Fruit fly (Drosophila melanogaster) whole organism, embryonic: ENCODE measurements around the gene CG31910.

Source experiments
- Atf3 ChIP-seq: fragments of 200-800 bp; sonication (Bioruptor generic); optimal IDR thresholded peaks from 3 replicates; lab custom pipeline; 2016; ENCODE audit warnings: missing biosample characterization, missing genetic modification characterization
- Atf6 ChIP-seq: fragments of 200-800 bp; sonication (Bioruptor generic); IDR thresholded peaks from 2 replicates; pipeline ENCODE4 v1.3.6; 2022; ENCODE audit warnings: missing biosample characterization, missing genetic modification characterization
- CG11723 ChIP-seq: fragments of 200-800 bp; sonication (Bioruptor generic); optimal IDR thresholded peaks from 2 replicates; lab custom pipeline; 2017; ENCODE audit warnings: missing biosample characterization, mild to moderate bottlenecking, missing genetic modification characterization
- CG12071 ChIP-seq: fragments of 200-800 bp; sonication (Bioruptor generic); optimal IDR thresholded peaks from 3 replicates; lab custom pipeline; 2018; ENCODE audit warnings: missing biosample characterization, mild to moderate bottlenecking, missing genetic modification characterization
- CG13624 ChIP-seq: fragments of 200-800 bp; sonication (Bioruptor generic); optimal IDR thresholded peaks from 2 replicates; lab custom pipeline; 2016; ENCODE audit warnings: missing biosample characterization, missing genetic modification characterization
- CG1603 ChIP-seq: fragments of 200-800 bp; sonication (Bioruptor generic); optimal IDR thresholded peaks from 2 replicates; lab custom pipeline; 2019; ENCODE audit warnings: missing biosample characterization, mild to moderate bottlenecking, missing genetic modification characterization, moderate library complexity
- CG17385 ChIP-seq: fragments of 200-800 bp; sonication (Bioruptor generic); optimal IDR thresholded peaks from 3 replicates; lab custom pipeline; 2018; ENCODE audit warnings: missing biosample characterization, mild to moderate bottlenecking, missing genetic modification characterization
- CG17802 ChIP-seq: fragments of 200-800 bp; sonication (Bioruptor generic); optimal IDR thresholded peaks from 2 replicates; lab custom pipeline; 2018; ENCODE audit warnings: missing biosample characterization, mild to moderate bottlenecking, missing genetic modification characterization, moderate library complexity
- CG2120 ChIP-seq: fragments of 200-800 bp; sonication (Bioruptor generic); optimal IDR thresholded peaks from 3 replicates; lab custom pipeline; 2016; ENCODE audit warnings: missing biosample characterization, missing genetic modification characterization
- CG2129 ChIP-seq: fragments of 200-800 bp; sonication (Bioruptor generic); IDR thresholded peaks from 2 replicates; pipeline ENCODE4 v1.3.6; 2022; ENCODE audit warnings: missing biosample characterization, missing genetic modification characterization; ENCODE audit not compliant: partially characterized antibody
- CG31365 ChIP-seq: fragments of 200-800 bp; sonication (Bioruptor generic); optimal IDR thresholded peaks from 2 replicates; lab custom pipeline; 2018; ENCODE audit warnings: missing biosample characterization, mild to moderate bottlenecking, missing genetic modification characterization
- CG3281 ChIP-seq: fragments of 200-800 bp; sonication (Bioruptor generic); optimal IDR thresholded peaks from 3 replicates; lab custom pipeline; 2017; ENCODE audit warnings: missing biosample characterization, mild to moderate bottlenecking, missing genetic modification characterization
- CG34422 ChIP-seq: fragments of 200-800 bp; sonication (Bioruptor generic); IDR thresholded peaks from 3 replicates; pipeline ENCODE4 v1.3.6; 2022; ENCODE audit warnings: missing biosample characterization, missing genetic modification characterization
- CG4360 ChIP-seq: fragments of 200-800 bp; sonication (Bioruptor generic); IDR thresholded peaks from 2 replicates; pipeline ENCODE4 v1.3.6; 2022; ENCODE audit warnings: missing biosample characterization, missing genetic modification characterization
- CG6765 ChIP-seq: fragments of 200-800 bp; sonication (Bioruptor generic); optimal IDR thresholded peaks from 3 replicates; lab custom pipeline; 2017; ENCODE audit warnings: missing biosample characterization, mild to moderate bottlenecking, missing genetic modification characterization
- CG7357 ChIP-seq: fragments of 200-800 bp; sonication (Bioruptor generic); IDR thresholded peaks from 3 replicates; pipeline ENCODE4 v1.3.6; 2022; ENCODE audit warnings: missing biosample characterization, missing genetic modification characterization
- CG7839 ChIP-seq: fragments of 200-800 bp; sonication (Bioruptor generic); optimal IDR thresholded peaks from 3 replicates; lab custom pipeline; 2018; ENCODE audit warnings: missing biosample characterization, mild to moderate bottlenecking, missing genetic modification characterization, moderate library complexity
- CG8089 ChIP-seq: fragments of 200-800 bp; sonication (Bioruptor generic); optimal IDR thresholded peaks from 3 replicates; lab custom pipeline; 2016; ENCODE audit warnings: missing biosample characterization, missing genetic modification characterization
- CG8359 ChIP-seq: fragments of 200-800 bp; sonication (Bioruptor generic); optimal IDR thresholded peaks from 2 replicates; lab custom pipeline; 2017; ENCODE audit warnings: missing biosample characterization, mild to moderate bottlenecking, missing genetic modification characterization, borderline replicate concordance
- Deaf1 ChIP-seq: fragments of 200-800 bp; optimal IDR thresholded peaks from 3 replicates; lab custom pipeline; 2019; ENCODE audit warnings: missing biosample characterization, mild to moderate bottlenecking, missing genetic modification characterization, moderate library complexity
- Dip3 ChIP-seq: fragments of 200-800 bp; sonication (Bioruptor generic); optimal IDR thresholded peaks from 3 replicates; lab custom pipeline; 2016; ENCODE audit warnings: missing biosample characterization, missing genetic modification characterization
- Dp ChIP-seq: fragments of 200-800 bp; sonication (Bioruptor generic); optimal IDR thresholded peaks from 2 replicates; lab custom pipeline; 2018; ENCODE audit warnings: missing biosample characterization, mild to moderate bottlenecking, missing genetic modification characterization, moderate library complexity
- Hand ChIP-seq: fragments of 200-800 bp; sonication (Bioruptor generic); optimal IDR thresholded peaks from 2 replicates; lab custom pipeline; 2017; ENCODE audit warnings: mild to moderate bottlenecking, missing biosample characterization, missing genetic modification reagents, missing genetic modification characterization
- Jarid2 ChIP-seq: fragments of 200-800 bp; sonication (Bioruptor generic); optimal IDR thresholded peaks from 3 replicates; lab custom pipeline; 2017; ENCODE audit warnings: mild to moderate bottlenecking, missing biosample characterization, missing genetic modification reagents, missing genetic modification characterization
- NC2β ChIP-seq: fragments of 200-800 bp; sonication (Bioruptor generic); optimal IDR thresholded peaks from 2 replicates; lab custom pipeline; 2016; ENCODE audit warnings: missing biosample characterization, missing genetic modification characterization
- Rfx ChIP-seq: fragments of 200-800 bp; sonication (Bioruptor generic); IDR thresholded peaks from 2 replicates; pipeline ENCODE4 v1.3.6; 2022; ENCODE audit warnings: missing biosample characterization, missing genetic modification characterization
- Scr ChIP-seq: fragments of 200-800 bp; sonication (Bioruptor generic); IDR thresholded peaks from 2 replicates; pipeline ENCODE4 v1.3.6; 2022; ENCODE audit warnings: missing biosample characterization, missing genetic modification characterization; ENCODE audit not compliant: partially characterized antibody
- TFAM ChIP-seq: fragments of 200-800 bp; sonication (Bioruptor generic); optimal IDR thresholded peaks from 2 replicates; lab custom pipeline; 2017; ENCODE audit warnings: missing biosample characterization, missing genetic modification characterization, inconsistent platforms
- Taf1 ChIP-seq: fragments of 200-800 bp; sonication (Bioruptor generic); IDR thresholded peaks from 2 replicates; pipeline ENCODE4 v1.3.6; 2022; ENCODE audit warnings: missing biosample characterization, missing genetic modification characterization
- ab ChIP-seq: fragments of 200-800 bp; sonication (Bioruptor generic); optimal IDR thresholded peaks from 2 replicates; lab custom pipeline; 2016; ENCODE audit warnings: missing biosample characterization, missing genetic modification characterization
- ac ChIP-seq: fragments of 200-800 bp; sonication (Bioruptor generic); optimal IDR thresholded peaks from 3 replicates; lab custom pipeline; 2017; ENCODE audit warnings: missing biosample characterization, mild to moderate bottlenecking, missing genetic modification characterization
- ara ChIP-seq: fragments of 200-800 bp; sonication (Bioruptor generic); IDR thresholded peaks from 2 replicates; pipeline ENCODE4 v1.3.6; 2022; ENCODE audit warnings: missing biosample characterization, missing genetic modification characterization
- ato ChIP-seq: fragments of 200-800 bp; sonication (Bioruptor generic); IDR thresholded peaks from 2 replicates; pipeline ENCODE4 v1.3.6; 2022; ENCODE audit warnings: missing biosample characterization, missing genetic modification characterization; ENCODE audit not compliant: partially characterized antibody
- btn ChIP-seq: fragments of 200-800 bp; sonication (Bioruptor generic); optimal IDR thresholded peaks from 2 replicates; lab custom pipeline; 2016; ENCODE audit warnings: missing biosample characterization, missing genetic modification characterization
- cad ChIP-seq: fragments of >200 bp; optimal IDR thresholded peaks from 2 replicates; lab custom pipeline; 2017; ENCODE audit warnings: missing biosample characterization, missing genetic modification characterization
- chm ChIP-seq: fragments of 200-800 bp; sonication (Bioruptor generic); IDR thresholded peaks from 2 replicates; pipeline ENCODE4 v1.3.6; 2022; ENCODE audit warnings: missing biosample characterization, missing genetic modification characterization
- ems ChIP-seq: fragments of 200-800 bp; sonication (Bioruptor generic); optimal IDR thresholded peaks from 3 replicates; lab custom pipeline; 2016; ENCODE audit warnings: missing biosample characterization, missing genetic modification characterization
- fu2 ChIP-seq: fragments of 200-800 bp; sonication (Bioruptor generic); optimal IDR thresholded peaks from 2 replicates; lab custom pipeline; 2016; ENCODE audit warnings: missing biosample characterization, missing genetic modification characterization
- grau ChIP-seq: fragments of 200-800 bp; optimal IDR thresholded peaks from 3 replicates; lab custom pipeline; 2019; ENCODE audit warnings: missing biosample characterization, mild to moderate bottlenecking, missing genetic modification characterization, moderate library complexity
- gsb ChIP-seq: fragments of 200-800 bp; sonication (Bioruptor generic); IDR thresholded peaks from 2 replicates; pipeline ENCODE4 v1.3.6; 2022; ENCODE audit warnings: missing biosample characterization, missing genetic modification characterization
- kah ChIP-seq: fragments of 200-800 bp; sonication (Bioruptor generic); optimal IDR thresholded peaks from 2 replicates; lab custom pipeline; 2018; ENCODE audit warnings: missing biosample characterization, mild to moderate bottlenecking, missing genetic modification characterization
- lab ChIP-seq: fragments of 200-800 bp; sonication (Bioruptor generic); optimal IDR thresholded peaks from 3 replicates; lab custom pipeline; 2017; ENCODE audit warnings: missing biosample characterization, missing genetic modification characterization, mild to moderate bottlenecking, moderate library complexity, missing genetic modification reagents
- lola ChIP-seq, 3 experiments: fragments of >200 bp in 2 of 3; fragments of 200-800 bp in 1 of 3; sonication (Bioruptor generic) in 1 of 3; optimal IDR thresholded peaks; 2 replicates each; lab custom pipeline; 2017 to 2019; ENCODE audit warnings: missing biosample characterization in 3 of 3, missing genetic modification characterization in 3 of 3, mild to moderate bottlenecking in 1 of 3, moderate library complexity in 1 of 3
- oc ChIP-seq: fragments of 200-800 bp; sonication (Bioruptor generic); optimal IDR thresholded peaks from 2 replicates; lab custom pipeline; 2018; ENCODE audit warnings: missing biosample characterization, mild to moderate bottlenecking, missing genetic modification characterization, moderate library complexity
- odd ChIP-seq: fragments of 200-800 bp; sonication (Bioruptor generic); optimal IDR thresholded peaks from 2 replicates; lab custom pipeline; 2017; ENCODE audit warnings: missing biosample characterization, mild to moderate bottlenecking, missing genetic modification characterization
- otp ChIP-seq: fragments of 200-800 bp; sonication (Bioruptor generic); IDR thresholded peaks from 3 replicates; pipeline ENCODE4, ENCODE4 v1.3.6; 2022; ENCODE audit warnings: missing biosample characterization, missing genetic modification characterization
- pzg ChIP-seq: fragments of 200-800 bp; sonication (Bioruptor generic); optimal IDR thresholded peaks from 3 replicates; lab custom pipeline; 2018; ENCODE audit warnings: missing biosample characterization, mild to moderate bottlenecking, missing genetic modification characterization, moderate library complexity
- slp2 ChIP-seq: fragments of 200-800 bp; sonication (Bioruptor generic); optimal IDR thresholded peaks from 2 replicates; lab custom pipeline; 2016; ENCODE audit warnings: missing biosample characterization, missing genetic modification characterization
- wor ChIP-seq: fragments of 200-800 bp; sonication (Bioruptor generic); IDR thresholded peaks from 2 replicates; pipeline ENCODE4 v1.3.6; 2022; ENCODE audit warnings: missing biosample characterization, missing genetic modification characterization

The CG31910 gene

DNA sequence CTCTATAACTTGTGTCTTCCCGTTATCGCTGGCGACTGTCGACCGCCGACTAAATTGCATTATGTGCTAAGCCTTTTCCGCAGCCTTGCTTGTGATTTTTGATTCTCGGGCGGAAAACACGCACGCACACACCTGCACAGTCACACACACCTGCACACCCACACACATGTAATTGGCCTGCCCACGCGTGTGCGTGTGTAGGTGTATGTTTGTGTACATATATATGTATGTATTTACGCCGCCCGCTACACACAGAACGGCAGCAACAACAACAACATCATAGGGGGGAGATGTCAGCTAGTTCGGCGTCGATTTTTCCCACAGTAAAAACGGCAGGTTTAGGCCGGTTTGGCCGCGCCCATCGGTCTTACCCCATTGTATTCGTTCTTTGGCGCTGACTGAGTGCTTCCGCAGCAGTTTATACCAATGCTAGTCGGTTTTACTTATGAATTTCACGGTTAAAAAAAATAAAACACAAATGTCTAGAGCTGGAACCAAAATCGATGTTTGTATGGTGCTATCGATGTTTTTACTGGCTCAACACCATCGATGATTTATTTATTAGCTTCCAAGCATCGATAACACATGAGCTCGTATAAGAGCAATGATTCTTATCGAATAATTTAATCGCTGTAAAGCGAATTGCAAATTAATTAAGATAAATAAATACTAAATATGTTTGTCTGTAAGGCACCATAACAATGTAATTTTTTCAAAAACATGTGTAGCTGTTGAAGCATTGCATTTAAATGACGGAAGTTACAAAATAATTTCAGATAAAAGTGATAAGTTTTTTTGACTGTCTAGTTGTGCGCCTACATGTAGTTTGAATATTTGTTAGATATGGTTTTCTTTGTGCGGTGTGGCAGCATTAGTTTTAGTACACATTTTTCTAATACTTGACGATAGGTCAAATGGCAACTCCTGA, 22.3 kb downstream of the CG31910 start, which contains the start of gene homer (continued):
- TF ChIP-seq chm: no peak
- TF ChIP-seq CG2129 (GFP tag; lab: Robert Waterston, UW): peak; percentile 81
- TF ChIP-seq otp (GFP tag; lab: Robert Waterston, UW): 0 out of 3 replicates have a peak, but pooled peaks have one; percentile 20
- no peak for TF ChIP-seq CG3281 (GFP tag; lab: Kevin White, UChicago)
- TF ChIP-seq grau (tag; lab: Kevin White, UChicago): no peak
- TF ChIP-seq CG34422 (GFP tag; lab: Robert Waterston, UW): peak; percentile 79; the same call in 2 of the 3 replicates
- TF ChIP-seq lab (GFP tag; lab: Kevin White, UChicago): no peak
- TF ChIP-seq CG2120 (GFP tag; lab: Kevin White, UChicago): no peak
- no peak for TF ChIP-seq slp2 (GFP tag; lab: Kevin White, UChicago)
- no peak for TF ChIP-seq fu2
- TF ChIP-seq CG17802 (tag; lab: Kevin White, UChicago): no peak
- TF ChIP-seq CG4360 (GFP tag; lab: Robert Waterston, UW): peak; percentile 99
- peak; percentile 11 for TF ChIP-seq Hand (GFP tag; lab: Kevin White, UChicago)
- TF ChIP-seq CG11723 (GFP tag; lab: Kevin White, UChicago): no peak
- TF ChIP-seq Atf6 (GFP tag; lab: Robert Waterston, UW): no peak
- TF ChIP-seq Jarid2 (GFP tag; lab: Kevin White, UChicago): no peak
- peak; percentile 23; the same call in 1 of the 2 replicates for TF ChIP-seq Rfx (GFP tag; lab: Robert Waterston, UW)
- TF ChIP-seq odd (GFP tag; lab: Kevin White, UChicago): no peak
- TF ChIP-seq ac (GFP tag; lab: Kevin White, UChicago): peak; percentile 27
- no peak for TF ChIP-seq NC2β
- no peak for TF ChIP-seq wor (GFP tag; lab: Robert Waterston, UW)
- TF ChIP-seq pzg: peak; percentile 53
- TF ChIP-seq gsb (GFP tag; lab: Robert Waterston, UW): no peak
- TF ChIP-seq Taf1: no peak
- no peak for TF ChIP-seq CG31365
- no peak for TF ChIP-seq CG8089 (GFP tag; lab: Kevin White, UChicago)
- TF ChIP-seq TFAM (GFP tag; lab: Kevin White, UChicago): no peak
- no peak for TF ChIP-seq ara (GFP tag; lab: Robert Waterston, UW)
- no peak for TF ChIP-seq Deaf1 (tag; lab: Kevin White, UChicago)
- TF ChIP-seq ab (GFP tag; lab: Kevin White, UChicago): no peak
- TF ChIP-seq CG13624 (GFP tag; lab: Kevin White, UChicago): no peak
- TF ChIP-seq CG7357 (GFP tag; lab: Robert Waterston, UW): no peak
- TF ChIP-seq cad (GFP tag; lab: Kevin White, UChicago): no peak
- TF ChIP-seq CG17385 (GFP tag; lab: Kevin White, UChicago): no peak
- TF ChIP-seq Atf3: no peak
- TF ChIP-seq Dip3 (GFP tag; lab: Kevin White, UChicago): no peak
- TF ChIP-seq ems (GFP tag; lab: Kevin White, UChicago): no peak
- TF ChIP-seq ato (GFP tag; lab: Robert Waterston, UW): peak; percentile 95
- peak; percentile 62 for TF ChIP-seq Dp
- TF ChIP-seq CG8359: no peak
- no peak for TF ChIP-seq btn
- TF ChIP-seq lola (GFP tag; optimal IDR thresholded peaks at IDR 0.05; lab: Kevin White, UChicago): no peak
- peak; percentile 93 for TF ChIP-seq Scr (GFP tag; lab: Robert Waterston, UW)
- TF ChIP-seq CG6765 (GFP tag; lab: Kevin White, UChicago): no peak
- TF ChIP-seq CG12071 (GFP tag; lab: Kevin White, UChicago): no peak
- TF ChIP-seq CG7839 (tag; lab: Kevin White, UChicago): no peak
- peak; percentile 8 for TF ChIP-seq CG1603 (tag; lab: Kevin White, UChicago)
- TF ChIP-seq kah (GFP tag; lab: Kevin White, UChicago): peak; percentile 75
- TF ChIP-seq oc (tag; lab: Kevin White, UChicago): no peak
